Worm (Caenorhabditis elegans): ENCODE results near the gene col-80.

Gene col-80

DNA sequence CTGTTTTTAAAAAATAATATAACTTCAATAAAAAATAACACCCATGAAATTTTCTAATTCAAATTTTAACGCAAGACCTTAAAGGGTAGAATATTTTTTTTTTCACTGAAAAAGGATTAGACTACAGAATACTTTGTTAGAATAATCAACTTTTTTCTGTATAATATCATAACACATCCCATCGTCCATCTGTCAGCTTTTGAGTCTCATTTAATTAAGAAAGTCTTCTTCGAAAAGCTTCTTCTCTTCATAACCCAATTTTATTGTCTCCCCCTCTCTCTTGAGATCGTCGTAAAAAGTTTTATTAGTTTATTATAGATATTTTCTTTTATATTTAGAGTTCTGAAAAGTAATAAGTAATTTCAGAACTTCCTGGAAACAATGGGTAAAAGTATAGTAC, 10.9 kb upstream of the col-80 start:
- TF ChIP-seq snpc-1.2 (GFP tag; IDR thresholded peaks at IDR 0.05) = no peak
- TF ChIP-seq ces-1 (GFP tag; optimal IDR thresholded peaks at IDR 0.05) = peak; percentile 60
- TF ChIP-seq egl-27 (tag; optimal IDR thresholded peaks at IDR 0.05) = no peak
- TF ChIP-seq mdt-29 (GFP tag; IDR thresholded peaks at IDR 0.05) = no peak

- TF ChIP-seq nhr-25 (tag; optimal IDR thresholded peaks at IDR 0.05; ENCODE audit: borderline replicate concordance, insufficient read depth) = no peak
- TF ChIP-seq set-16 (GFP tag; IDR thresholded peaks at IDR 0.05) = peak; percentile 91
- TF ChIP-seq D1046.2 (GFP tag; IDR thresholded peaks at IDR 0.05) = 0 out of 2 replicates have a peak, but pooled peaks have one; percentile 10
- peak in 1 of 2 experiments; percentile 82 for TF ChIP-seq unc-62 (GFP tag; optimal IDR thresholded peaks at IDR 0.05 in 1 of 2)
- TF ChIP-seq unc-62 (tag; optimal IDR thresholded peaks at IDR 0.05) = no peak
Observed at ce11 chrII:10703594-10704384, 3.2 kb upstream of the col-80 start, which contains the start of gene col-79. Gene col-79 (plus strand): TSS chrII:10703613.

DNA sequence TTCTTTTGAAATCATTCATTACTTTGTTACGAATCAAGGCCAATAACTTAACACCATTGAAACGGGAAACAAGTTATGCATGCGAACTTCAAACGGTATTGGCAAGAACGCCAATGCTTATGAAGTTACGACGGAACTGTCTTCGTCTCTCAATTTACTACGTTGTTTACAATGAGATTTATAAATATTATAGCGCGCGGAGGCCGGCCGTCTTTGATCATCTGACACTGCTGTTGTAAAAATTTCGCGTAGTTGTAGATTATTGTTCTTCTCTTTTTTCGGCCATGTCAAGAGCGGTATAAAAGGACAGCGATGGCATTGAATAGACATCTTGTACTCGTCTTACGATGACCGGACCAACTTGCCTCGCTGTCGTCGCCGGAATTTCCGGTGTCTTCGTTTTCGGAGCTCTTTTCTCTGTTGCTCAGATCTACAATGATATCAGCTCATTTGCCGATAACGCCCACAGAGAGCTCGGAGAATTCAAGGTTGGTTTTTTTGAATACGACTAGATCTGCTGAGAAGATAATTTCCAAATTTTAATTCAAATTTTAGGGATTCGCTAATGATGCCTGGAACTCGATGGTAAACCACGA, 2.3 kb upstream of the col-80 start, which contains the start of gene col-39:
TSS of gene col-39 (plus strand) at position 342 of the 596 bp plus-strand sequence.
- TF ChIP-seq dmd-9 (GFP tag; IDR thresholded peaks at IDR 0.05) (no peak), madf-5 (GFP tag; IDR thresholded peaks at IDR 0.05) (peak in 1 of 2 experiments; percentile 95; a peak in 2 of 4 replicates), ama-1 (optimal IDR thresholded peaks at IDR 0.05) (peak; percentile 32), madf-9 (GFP tag; conservative IDR thresholded peaks at IDR 0.05) (no peak), nhr-25 (tag; optimal IDR thresholded peaks at IDR 0.05; ENCODE audit: borderline replicate concordance, insufficient read depth) (peak; percentile 34), hlh-30 (tag; optimal IDR thresholded peaks at IDR 0.05; ENCODE audit: insufficient read depth) (peak; percentile 17), unc-62 (GFP tag; optimal IDR thresholded peaks at IDR 0.05 in 1 of 2) (peak in 1 of 2 experiments; percentile 88), unc-62 (tag; optimal IDR thresholded peaks at IDR 0.05) (no peak)

DNA sequence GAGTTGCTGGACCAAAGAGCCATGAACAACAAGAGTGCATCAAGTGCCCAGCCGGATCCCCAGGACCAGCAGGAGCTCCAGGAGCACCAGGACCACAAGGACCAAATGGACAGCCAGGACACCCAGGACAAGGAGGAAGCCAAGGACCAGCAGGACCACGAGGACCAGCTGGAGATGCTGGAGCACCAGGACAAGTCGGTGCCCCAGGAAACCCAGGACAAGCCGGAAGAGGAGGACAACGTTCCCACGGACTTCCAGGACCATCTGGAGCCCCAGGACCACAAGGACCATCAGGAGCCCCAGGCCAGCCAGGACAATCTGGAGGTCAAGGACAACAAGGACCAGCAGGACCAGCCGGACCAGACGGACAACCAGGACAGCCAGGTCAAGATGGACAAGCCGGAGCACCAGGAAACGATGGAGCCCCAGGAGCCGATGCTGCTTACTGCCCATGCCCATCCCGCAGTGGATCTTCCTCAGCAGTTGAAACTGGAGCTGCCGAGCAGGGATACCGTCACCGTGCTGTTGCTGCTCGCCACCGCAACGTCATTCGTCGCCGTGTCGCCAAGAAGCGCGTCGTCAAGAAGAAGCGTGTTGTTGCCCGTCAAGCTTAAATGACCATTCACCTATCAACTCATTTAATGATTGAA, 1.5 kb upstream of the col-80 start:
- no peak for TF ChIP-seq mdt-29 (GFP tag; IDR thresholded peaks at IDR 0.05)
- TF ChIP-seq lin-29 (GFP tag; IDR thresholded peaks at IDR 0.05) = no peak
- TF ChIP-seq hlh-30 (tag; optimal IDR thresholded peaks at IDR 0.05; ENCODE audit: insufficient read depth) = no peak
- TF ChIP-seq dmd-6 (GFP tag; IDR thresholded peaks at IDR 0.05) = no peak
- no peak for TF ChIP-seq F26F4.8 (GFP tag; conservative IDR thresholded peaks at IDR 0.05)
- no peak for TF ChIP-seq fos-1 (tag; optimal IDR thresholded peaks at IDR 0.05)
- TF ChIP-seq pha-4 (GFP tag; IDR thresholded peaks at IDR 0.05) = no peak
- TF ChIP-seq pha-4 (tag; optimal IDR thresholded peaks at IDR 0.05) = no peak
- TF ChIP-seq hlh-11 (tag; optimal IDR thresholded peaks at IDR 0.05) = no peak
- no peak for TF ChIP-seq nhr-11 (tag; optimal IDR thresholded peaks at IDR 0.05)
- no peak for TF ChIP-seq ztf-11 (tag; optimal IDR thresholded peaks at IDR 0.05)
- no peak for TF ChIP-seq aha-1 (tag)
- no peak for TF ChIP-seq ZK546.5 (tag; optimal IDR thresholded peaks at IDR 0.05)
- peak; percentile 57; the same call in 1 of the 2 replicates for TF ChIP-seq madf-9 (GFP tag; conservative IDR thresholded peaks at IDR 0.05)
- TF ChIP-seq T20F7.1 (GFP tag; optimal IDR thresholded peaks at IDR 0.05) = no peak
- TF ChIP-seq ceh-20 (GFP tag; IDR thresholded peaks at IDR 0.05) = no peak
- no peak for TF ChIP-seq ces-1 (GFP tag; optimal IDR thresholded peaks at IDR 0.05)
- peak; percentile 59; the same call in 1 of the 2 replicates for TF ChIP-seq tra-1 (GFP tag; IDR thresholded peaks at IDR 0.05)
- no peak for TF ChIP-seq ZK337.2 (GFP tag; IDR thresholded peaks at IDR 0.05)
- TF ChIP-seq vab-7 (GFP tag; IDR thresholded peaks at IDR 0.05) = no peak
- TF ChIP-seq lin-38 (GFP tag; IDR thresholded peaks at IDR 0.05) = peak; percentile 12
- TF ChIP-seq cey-2 (tag; optimal IDR thresholded peaks at IDR 0.05; ENCODE audit: borderline replicate concordance, insufficient read depth) = no peak
- TF ChIP-seq hif-1 (tag; optimal IDR thresholded peaks at IDR 0.05) = no peak
- TF ChIP-seq madf-5 (GFP tag; IDR thresholded peaks at IDR 0.05) = no peak; a peak in 2 of 4 replicates
- no peak for TF ChIP-seq rbr-2 (tag; optimal IDR thresholded peaks at IDR 0.05)
- 0 out of 2 replicates have a peak, but pooled peaks have one; percentile 45 for TF ChIP-seq ctbp-1 (GFP tag; IDR thresholded peaks at IDR 0.05)
- TF ChIP-seq php-3 (GFP tag; IDR thresholded peaks at IDR 0.05) = 0 out of 2 replicates have a peak, but pooled peaks have one; percentile 14
- TF ChIP-seq ama-1 (optimal IDR thresholded peaks at IDR 0.05) = no peak
- TF ChIP-seq lim-7 (GFP tag; IDR thresholded peaks at IDR 0.05) = no peak
- TF ChIP-seq lsy-2 (tag; optimal IDR thresholded peaks at IDR 0.05) = no peak
- TF ChIP-seq set-16 (GFP tag; IDR thresholded peaks at IDR 0.05) = peak; percentile 97
- TF ChIP-seq nhr-25 (tag; optimal IDR thresholded peaks at IDR 0.05; ENCODE audit: borderline replicate concordance, insufficient read depth) = peak; percentile 65
- peak in 1 of 2 experiments; percentile 70 for TF ChIP-seq unc-62 (GFP tag; optimal IDR thresholded peaks at IDR 0.05 in 1 of 2)
- TF ChIP-seq unc-62 (tag; optimal IDR thresholded peaks at IDR 0.05) = no peak
